Fruit fly (Drosophila melanogaster): ENCODE data around the gene Bsg.

Gene Bsg

DNA sequence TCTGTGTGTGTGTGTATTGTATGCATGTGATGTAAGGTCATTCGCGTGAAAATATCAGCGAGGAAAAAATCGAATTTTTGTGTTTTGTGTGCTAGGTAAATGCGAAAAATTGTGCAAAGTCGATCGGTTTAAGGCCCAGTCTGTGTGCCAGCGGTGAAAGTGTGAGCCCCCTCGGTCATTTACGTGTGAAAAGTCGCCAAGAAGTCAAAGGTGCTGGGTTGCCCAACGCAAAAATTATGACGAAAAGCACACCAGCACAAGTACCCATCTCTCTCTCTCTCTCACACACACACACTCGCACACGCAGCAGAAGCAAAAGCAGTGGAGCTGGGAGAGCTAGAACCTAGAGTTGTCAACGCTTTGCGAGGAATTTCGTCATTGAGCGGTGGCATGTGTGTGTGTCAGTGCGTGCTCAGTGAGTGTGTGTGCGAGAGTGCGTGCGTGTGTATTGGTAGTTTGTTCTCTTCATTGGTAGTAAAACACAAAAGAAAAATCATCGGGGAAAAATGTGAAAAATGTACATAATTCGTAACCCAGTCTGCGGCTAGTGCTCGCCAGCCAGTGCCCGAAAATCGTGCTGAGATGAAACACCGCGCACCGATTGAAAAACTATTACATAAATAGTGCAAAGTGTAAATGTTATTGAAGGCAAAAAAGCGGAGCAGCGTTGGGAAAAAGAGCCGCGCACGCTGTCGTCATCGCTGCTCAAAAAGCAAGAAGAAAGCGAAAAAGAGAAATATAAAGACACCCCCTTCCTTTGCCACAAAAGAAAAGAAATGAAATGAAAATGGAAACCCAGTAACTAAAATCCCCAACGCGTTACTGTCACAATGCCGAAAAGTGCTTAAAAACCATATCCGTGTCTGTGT is 441 bp downstream of the Bsg start:
- TF ChIP-seq insv (optimal IDR thresholded peaks at IDR 0.05): no peak
- no peak for TF ChIP-seq Myc (optimal IDR thresholded peaks at IDR 0.05)
- no peak for TF ChIP-seq h (optimal IDR thresholded peaks at IDR 0.05)
- no peak for TF ChIP-seq ttk (optimal IDR thresholded peaks at IDR 0.05)
- TF ChIP-seq Sin3A (optimal IDR thresholded peaks at IDR 0.05): no peak
- no peak for TF ChIP-seq psq (optimal IDR thresholded peaks at IDR 0.05)

DNA sequence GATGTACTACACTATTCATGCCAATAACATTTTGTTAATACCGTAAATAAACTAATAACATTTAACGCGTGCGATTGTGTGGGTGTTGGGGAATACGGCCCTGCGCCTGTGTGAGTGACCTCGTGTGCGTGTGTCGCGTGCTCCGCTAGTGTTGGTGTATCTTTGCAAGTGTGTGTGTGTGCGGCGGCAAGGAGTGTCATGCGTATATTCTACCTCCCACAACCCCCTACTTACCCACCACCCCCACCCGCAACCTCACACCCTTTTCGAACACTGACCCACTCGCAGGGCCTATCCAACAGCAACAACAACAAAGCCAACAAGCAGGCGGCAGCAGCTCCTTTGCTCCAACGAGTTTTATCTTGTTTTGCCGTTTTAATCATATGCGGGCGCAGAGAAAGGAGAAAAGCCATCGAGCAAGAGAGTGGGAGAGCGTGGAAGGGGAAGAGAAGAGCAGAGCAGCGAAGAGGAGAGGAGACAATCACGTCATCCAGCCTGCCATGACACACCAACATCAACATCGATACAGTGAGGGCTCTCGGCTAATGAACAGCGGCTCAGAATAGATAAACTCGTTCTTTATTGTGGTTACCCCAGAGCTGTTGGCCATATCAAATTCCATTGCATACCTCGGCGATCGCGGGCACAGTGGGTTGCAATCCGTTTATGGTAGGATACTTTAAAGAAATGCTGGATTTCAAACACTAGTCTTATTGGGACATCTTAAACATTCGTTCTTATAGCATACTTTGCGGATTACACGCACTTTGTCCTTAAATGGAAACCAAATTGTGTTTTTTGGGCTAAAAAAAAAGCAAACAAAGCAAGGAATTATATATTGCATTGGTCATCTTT is 1.4 kb downstream of the Bsg start:
- TF ChIP-seq psq (optimal IDR thresholded peaks at IDR 0.05) (no peak), insv (optimal IDR thresholded peaks at IDR 0.05) (no peak), Sin3A (optimal IDR thresholded peaks at IDR 0.05) (no peak), h (optimal IDR thresholded peaks at IDR 0.05) (no peak), Myc (optimal IDR thresholded peaks at IDR 0.05) (no peak), ttk (optimal IDR thresholded peaks at IDR 0.05) (no peak)

DNA sequence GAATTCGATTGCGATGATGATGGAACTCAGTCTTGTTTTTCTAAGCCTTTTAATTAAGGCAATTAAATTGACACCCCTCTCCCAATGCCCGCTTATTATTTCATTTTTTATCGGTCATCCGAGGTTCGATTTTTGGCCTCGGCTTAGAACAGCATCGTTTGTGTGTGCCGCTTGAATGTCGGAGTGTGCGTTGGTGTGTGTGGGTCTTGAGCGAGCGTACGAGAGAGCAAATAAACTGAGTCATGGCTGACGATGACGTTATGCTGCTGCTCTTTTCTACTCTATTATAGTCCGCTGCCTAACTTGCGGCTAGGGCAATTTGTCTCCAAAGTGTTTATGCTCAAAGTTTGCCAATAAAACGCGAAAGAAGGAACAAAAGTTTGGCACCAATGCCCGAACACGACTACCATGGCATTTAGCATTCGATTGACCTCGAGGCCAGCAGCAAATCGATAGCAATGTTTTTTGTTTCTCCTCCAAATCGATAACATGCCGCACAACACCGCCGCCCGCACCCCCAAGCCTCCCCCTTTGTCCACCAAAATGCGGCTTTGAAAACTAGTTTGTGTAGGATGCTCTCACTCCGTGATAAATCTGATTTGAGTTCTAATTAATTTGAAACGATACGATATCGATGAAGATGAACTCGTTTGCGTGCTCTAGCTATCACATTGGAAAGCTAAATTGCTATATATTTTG is 2.4 kb downstream of the Bsg start:
- no peak for TF ChIP-seq Myc (optimal IDR thresholded peaks at IDR 0.05)
- no peak for TF ChIP-seq psq (optimal IDR thresholded peaks at IDR 0.05)
- TF ChIP-seq insv (optimal IDR thresholded peaks at IDR 0.05): no peak
- no peak for TF ChIP-seq h (optimal IDR thresholded peaks at IDR 0.05)
- TF ChIP-seq Sin3A (optimal IDR thresholded peaks at IDR 0.05): no peak
- TF ChIP-seq ttk (optimal IDR thresholded peaks at IDR 0.05): no peak

DNA sequence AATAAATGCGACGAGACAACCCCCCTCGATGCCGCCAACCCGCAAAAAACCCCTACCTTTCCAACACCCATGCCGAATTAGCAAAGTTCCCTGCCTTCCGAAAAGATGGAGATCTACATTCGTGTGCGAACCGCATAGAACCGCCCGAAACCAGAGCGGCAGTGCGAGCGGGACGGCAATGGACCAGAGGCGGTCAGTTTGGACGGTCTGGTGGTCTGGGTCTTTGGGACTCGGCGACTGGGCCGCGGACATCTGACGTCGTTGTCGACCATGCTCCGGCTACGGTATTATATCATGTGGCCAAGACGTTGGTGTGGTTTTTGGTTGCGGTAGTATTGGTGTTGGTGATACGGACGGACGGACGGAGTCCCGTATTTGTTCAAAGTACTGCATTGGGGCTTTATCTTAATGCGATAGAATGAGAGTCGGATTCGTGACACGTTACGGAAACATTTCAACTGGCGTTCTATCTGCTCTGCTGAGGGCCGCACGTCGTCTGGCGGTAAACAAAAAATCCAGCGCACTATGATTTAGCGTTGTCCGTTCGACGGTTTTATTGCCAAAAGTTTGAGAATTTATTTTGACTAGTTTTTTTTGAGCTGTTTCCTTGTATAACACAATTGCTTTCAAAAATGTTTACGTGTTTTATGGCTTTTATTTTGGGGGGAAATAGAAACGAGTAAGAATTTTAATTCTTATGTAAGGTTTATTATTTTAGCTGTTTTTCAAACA is 3.7 kb downstream of the Bsg start:
- TF ChIP-seq ttk (optimal IDR thresholded peaks at IDR 0.05): no peak
- TF ChIP-seq Sin3A (optimal IDR thresholded peaks at IDR 0.05): no peak
- TF ChIP-seq Myc (optimal IDR thresholded peaks at IDR 0.05): no peak
- TF ChIP-seq h (optimal IDR thresholded peaks at IDR 0.05): no peak
- TF ChIP-seq psq (optimal IDR thresholded peaks at IDR 0.05): no peak
- TF ChIP-seq insv (optimal IDR thresholded peaks at IDR 0.05): no peak

DNA sequence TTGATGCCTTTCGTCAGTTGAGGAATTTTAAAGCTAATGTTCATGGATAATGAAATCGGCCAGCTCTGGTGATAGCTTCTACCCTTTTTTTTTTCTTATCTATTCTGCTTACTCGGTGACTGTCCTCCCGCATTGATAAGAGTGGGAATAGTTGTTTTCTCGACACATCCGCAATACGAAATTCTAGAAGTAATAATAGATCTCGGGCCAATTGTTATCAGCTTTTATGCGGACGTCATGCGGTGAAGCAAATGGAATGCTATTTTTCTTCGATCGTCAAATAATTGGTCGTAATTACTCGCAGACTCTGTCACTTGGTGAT is 4.2 kb downstream of the Bsg start:
- no peak for TF ChIP-seq Myc (optimal IDR thresholded peaks at IDR 0.05)
- no peak for TF ChIP-seq ttk (optimal IDR thresholded peaks at IDR 0.05)
- TF ChIP-seq insv (optimal IDR thresholded peaks at IDR 0.05): no peak
- TF ChIP-seq Sin3A (optimal IDR thresholded peaks at IDR 0.05): no peak
- no peak for TF ChIP-seq psq (optimal IDR thresholded peaks at IDR 0.05)
- TF ChIP-seq h (optimal IDR thresholded peaks at IDR 0.05): no peak

DNA sequence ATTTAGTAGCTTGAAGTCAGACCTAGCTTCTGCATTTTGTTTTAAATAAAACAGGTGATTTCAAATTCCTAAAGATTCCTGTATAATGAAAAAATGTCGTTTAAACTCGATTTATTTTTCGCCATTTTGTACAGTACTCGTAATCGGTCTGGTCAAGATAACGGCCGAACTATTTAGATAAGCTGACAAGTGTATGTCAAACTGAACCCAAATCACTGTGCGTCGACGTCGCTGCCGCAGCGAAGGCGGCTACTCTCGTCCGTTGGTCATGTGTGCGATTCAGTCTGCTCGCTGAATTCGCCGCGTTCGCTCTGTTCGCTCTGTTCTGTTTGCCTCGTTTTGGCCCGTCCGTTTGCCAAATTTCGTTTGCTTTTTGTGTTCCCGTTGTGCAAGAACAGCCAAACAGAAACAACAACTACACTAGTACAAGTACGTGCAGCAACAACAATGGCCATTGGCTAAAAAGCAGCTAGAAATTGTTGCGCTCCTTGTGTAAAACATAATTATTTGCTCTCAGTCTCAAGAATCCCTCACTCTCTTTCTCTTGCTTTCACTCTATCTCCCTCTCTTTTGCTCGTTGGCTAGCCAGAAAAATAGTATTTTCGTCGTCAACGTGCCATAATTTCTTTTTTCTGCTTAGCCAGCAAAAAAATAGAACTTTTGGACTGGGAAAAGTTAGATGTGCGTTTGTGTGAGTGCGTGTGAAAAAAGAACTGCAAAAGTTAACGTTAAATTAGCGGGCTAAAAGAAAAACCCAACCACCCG is 5.0 kb downstream of the Bsg start:
- TF ChIP-seq psq (optimal IDR thresholded peaks at IDR 0.05): no peak
- no peak for TF ChIP-seq Sin3A (optimal IDR thresholded peaks at IDR 0.05)
- TF ChIP-seq h (optimal IDR thresholded peaks at IDR 0.05): no peak
- no peak for TF ChIP-seq insv (optimal IDR thresholded peaks at IDR 0.05)
- TF ChIP-seq Myc (optimal IDR thresholded peaks at IDR 0.05): no peak
- no peak for TF ChIP-seq ttk (optimal IDR thresholded peaks at IDR 0.05)

DNA sequence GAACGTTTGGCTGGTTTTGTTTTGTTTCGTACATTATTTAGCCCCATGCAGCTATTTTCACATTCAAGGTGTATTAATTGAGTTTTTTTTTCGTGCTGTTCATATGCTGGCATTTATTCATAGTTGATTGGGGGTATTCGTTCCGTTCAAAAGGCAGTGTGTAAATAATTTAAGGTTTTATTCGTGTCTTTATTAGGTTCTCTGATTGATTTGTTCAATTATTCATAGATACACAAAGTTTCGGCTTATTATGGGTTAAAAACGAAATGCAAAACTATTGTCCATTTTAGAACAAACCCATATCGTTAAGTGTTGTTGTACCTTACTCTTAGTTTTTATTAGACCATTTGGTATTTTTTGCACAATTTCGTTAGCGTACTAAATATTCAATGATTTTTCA is 8.2 kb downstream of the Bsg start:
- TF ChIP-seq psq (optimal IDR thresholded peaks at IDR 0.05): no peak
- no peak for TF ChIP-seq Myc (optimal IDR thresholded peaks at IDR 0.05)
- no peak for TF ChIP-seq ttk (optimal IDR thresholded peaks at IDR 0.05)
- TF ChIP-seq h (optimal IDR thresholded peaks at IDR 0.05): no peak
- TF ChIP-seq insv (optimal IDR thresholded peaks at IDR 0.05): no peak
- TF ChIP-seq Sin3A (optimal IDR thresholded peaks at IDR 0.05): no peak

DNA sequence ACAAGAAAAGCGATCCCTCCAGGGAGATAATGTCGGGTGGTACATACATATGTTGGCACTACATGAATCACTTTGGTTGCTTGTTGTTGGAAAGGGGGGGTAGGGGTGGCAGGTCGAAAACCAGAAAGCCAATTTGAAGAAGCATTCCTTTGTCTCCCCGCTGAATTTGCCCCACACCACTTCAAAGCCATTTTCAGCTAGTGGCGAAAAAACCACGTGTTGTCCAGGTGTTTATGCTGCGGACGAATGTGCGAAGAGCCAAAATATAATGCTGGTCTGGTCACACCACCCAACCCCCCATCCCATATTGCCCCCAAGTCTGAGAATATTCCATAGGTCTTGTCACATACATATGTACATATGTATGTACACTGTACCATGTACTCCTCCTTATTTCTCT is 8.7 kb downstream of the Bsg start:
- no peak for TF ChIP-seq psq (optimal IDR thresholded peaks at IDR 0.05)
- no peak for TF ChIP-seq Sin3A (optimal IDR thresholded peaks at IDR 0.05)

DNA sequence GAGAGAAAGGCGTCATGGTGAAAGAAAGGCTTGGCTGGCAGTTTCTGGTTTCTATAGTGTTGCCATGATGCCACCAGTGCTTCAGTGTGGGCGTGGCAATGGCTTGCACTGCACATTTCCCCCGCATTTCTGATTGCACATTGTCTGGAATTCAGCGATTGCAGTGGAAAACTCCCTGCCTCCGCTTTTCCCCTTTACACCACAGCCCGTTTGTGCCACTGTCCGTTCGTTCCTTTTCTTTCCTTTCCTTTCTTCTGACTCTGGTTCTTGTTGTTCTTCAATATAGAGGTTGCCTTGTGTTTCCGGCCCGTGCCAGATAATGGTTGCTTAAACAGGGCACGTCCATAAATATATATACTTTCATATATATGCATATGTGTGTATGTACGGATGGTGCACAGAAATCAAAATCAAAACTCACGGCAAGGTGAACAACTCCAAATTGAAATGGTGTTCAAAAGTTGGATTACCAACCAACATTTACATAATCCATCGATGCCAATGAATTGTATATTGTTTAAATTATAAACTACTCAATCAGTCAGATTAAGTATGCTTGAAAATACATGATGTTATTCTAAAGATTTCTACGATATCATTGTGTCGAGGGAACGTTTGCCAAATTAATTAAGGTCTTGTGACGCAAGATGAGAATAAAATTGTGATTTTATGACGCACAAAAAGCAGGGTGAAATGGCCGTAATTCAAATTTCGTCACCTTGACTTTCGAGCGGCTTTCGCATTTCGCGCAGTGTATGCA is 10.1 kb downstream of the Bsg start:
- no peak for TF ChIP-seq h (optimal IDR thresholded peaks at IDR 0.05)
- no peak for TF ChIP-seq psq (optimal IDR thresholded peaks at IDR 0.05)
- no peak for TF ChIP-seq ttk (optimal IDR thresholded peaks at IDR 0.05)
- TF ChIP-seq Sin3A (optimal IDR thresholded peaks at IDR 0.05): no peak
- no peak for TF ChIP-seq Myc (optimal IDR thresholded peaks at IDR 0.05)
- no peak for TF ChIP-seq insv (optimal IDR thresholded peaks at IDR 0.05)

DNA sequence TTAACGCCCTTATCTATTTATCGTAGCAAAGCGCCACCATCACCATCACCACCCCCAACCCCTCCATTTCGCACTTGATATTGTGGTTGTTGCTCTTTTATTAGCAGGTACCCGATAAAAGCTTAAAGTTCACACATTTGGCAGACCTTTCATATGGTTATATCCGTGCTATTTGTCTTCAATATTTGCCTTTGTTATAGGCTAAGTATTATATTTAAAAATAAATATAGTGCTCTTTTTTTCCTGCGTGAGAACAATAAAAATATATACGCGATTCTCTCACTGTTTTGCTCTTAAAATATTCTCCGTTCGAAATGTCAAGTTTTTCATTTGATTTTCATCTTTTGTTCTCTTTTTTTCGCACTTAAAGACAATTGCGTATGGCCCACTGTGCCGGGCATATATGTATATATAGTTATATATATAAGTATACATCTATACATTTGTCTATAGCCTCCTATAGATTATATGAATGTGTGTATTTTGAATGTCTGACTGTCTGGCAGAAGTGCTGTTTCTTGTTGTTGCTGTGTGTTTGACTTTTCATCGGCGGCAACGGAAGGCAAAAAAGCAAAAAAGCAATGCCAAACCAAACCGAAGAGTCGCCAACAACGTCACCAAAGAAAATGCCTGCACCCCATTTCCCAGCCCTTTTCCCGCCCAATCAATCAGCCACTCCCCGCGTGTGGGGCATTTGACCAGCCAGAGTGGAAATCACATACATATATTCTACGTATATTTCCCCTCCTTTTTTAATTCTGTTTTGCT is 11.0 kb downstream of the Bsg start:
- no peak for TF ChIP-seq Sin3A (optimal IDR thresholded peaks at IDR 0.05)
- TF ChIP-seq insv (optimal IDR thresholded peaks at IDR 0.05): no peak
- TF ChIP-seq h (optimal IDR thresholded peaks at IDR 0.05): no peak
- TF ChIP-seq ttk (optimal IDR thresholded peaks at IDR 0.05): no peak
- no peak for TF ChIP-seq Myc (optimal IDR thresholded peaks at IDR 0.05)
- no peak for TF ChIP-seq psq (optimal IDR thresholded peaks at IDR 0.05)
